Worm (Caenorhabditis elegans) whole organism, L4 larva: ENCODE results near the gene nhr-280.

ENCODE experiments used
- F10B5.3 ChIP-seq: sonication (generic microtip); optimal IDR thresholded peaks from 2 replicates; lab custom pipeline; 2016; ENCODE audit warnings: mild to moderate bottlenecking, missing genetic modification characterization, missing compliant biosample characterization
- F26F4.8 ChIP-seq: fragments of 200-800 bp; sonication (Bioruptor generic); conservative IDR thresholded peaks from 2 replicates; pipeline ENCODE4 v1.3.6; 2022; ENCODE audit warnings: missing genetic modification characterization, missing compliant biosample characterization
- T20F7.1 ChIP-seq: fragments of 200-800 bp; sonication (Bioruptor generic); optimal IDR thresholded peaks from 2 replicates; lab custom pipeline; 2018; ENCODE audit warnings: mild to moderate bottlenecking, missing genetic modification characterization, missing compliant biosample characterization
- T26A8.4 ChIP-seq: fragments of 200-800 bp; sonication (Bioruptor generic); IDR thresholded peaks from 2 replicates; pipeline ENCODE4 v1.3.6; 2022; ENCODE audit warnings: missing genetic modification characterization, missing compliant biosample characterization
- ZK337.2 ChIP-seq: fragments of 200-800 bp; sonication (Bioruptor generic); IDR thresholded peaks from 2 replicates; pipeline ENCODE4 v1.3.6; 2022; ENCODE audit warnings: missing genetic modification reagents, missing genetic modification characterization, missing compliant biosample characterization
- aha-1 ChIP-seq: fragments of 150-350 bp; peaks from one replicate; lab custom pipeline; 2014; ENCODE audit warnings: missing biosample characterization, missing genetic modification characterization
- ama-1 ChIP-seq: fragments of 150-350 bp; optimal IDR thresholded peaks from 2 replicates; lab custom pipeline; 2014; ENCODE audit warnings: inconsistent platforms, mixed read lengths
- arid-1 ChIP-seq: fragments of 200-800 bp; sonication (Bioruptor generic); conservative IDR thresholded peaks from 2 replicates; pipeline ENCODE4 v1.3.6; 2022; ENCODE audit warnings: missing genetic modification reagents, missing genetic modification characterization, missing compliant biosample characterization
- ceh-20 ChIP-seq: fragments of 200-800 bp; sonication (Bioruptor generic); IDR thresholded peaks from 2 replicates; pipeline ENCODE4 v1.3.6; 2022; ENCODE audit warnings: missing genetic modification reagents, missing genetic modification characterization, missing compliant biosample characterization
- ceh-32 ChIP-seq: sonication (generic microtip); optimal IDR thresholded peaks from 2 replicates; lab custom pipeline; 2016; ENCODE audit warnings: mild to moderate bottlenecking, missing genetic modification characterization, missing compliant biosample characterization; ENCODE audit not compliant: poor library complexity
- ceh-82 ChIP-seq: sonication (generic microtip); optimal IDR thresholded peaks from 2 replicates; lab custom pipeline; 2017; ENCODE audit warnings: missing biosample characterization, missing genetic modification characterization
- ces-1 ChIP-seq: fragments of 150-350 bp; sonication (generic microtip); optimal IDR thresholded peaks from 4 replicates; lab custom pipeline; 2014; ENCODE audit warnings: missing biosample characterization, missing genetic modification reagents, missing genetic modification characterization
- daf-12 ChIP-seq: fragments of 150-350 bp; optimal IDR thresholded peaks from 2 replicates; lab custom pipeline; 2014; ENCODE audit warnings: missing biosample characterization, missing genetic modification reagents, missing genetic modification characterization
- daf-8 ChIP-seq: fragments of 200-800 bp; sonication (Bioruptor generic); IDR thresholded peaks from 2 replicates; pipeline ENCODE4 v1.3.6; 2022; ENCODE audit warnings: missing genetic modification characterization, missing compliant biosample characterization
- dmd-8 ChIP-seq: fragments of 200-800 bp; sonication (Bioruptor generic); IDR thresholded peaks from 2 replicates; pipeline ENCODE4 v1.3.6; 2022; ENCODE audit warnings: missing genetic modification characterization, missing compliant biosample characterization
- dve-1 ChIP-seq: sonication (generic microtip); optimal IDR thresholded peaks from 2 replicates; lab custom pipeline; 2017; ENCODE audit warnings: antibody characterized with exemption, mild to moderate bottlenecking, missing genetic modification characterization, missing compliant biosample characterization; ENCODE audit not compliant: insufficient read depth
- fos-1 ChIP-seq: fragments of 150-350 bp; optimal IDR thresholded peaks from 2 replicates; lab custom pipeline; 2014; ENCODE audit warnings: missing biosample characterization, missing genetic modification characterization
- gei-8 ChIP-seq: fragments of 200-800 bp; sonication (Bioruptor generic); optimal IDR thresholded peaks from 2 replicates; lab custom pipeline; 2018; ENCODE audit warnings: mild to moderate bottlenecking, missing genetic modification characterization, missing compliant biosample characterization
- hmg-1.1 ChIP-seq: fragments of 200-800 bp; sonication (Bioruptor generic); IDR thresholded peaks from 2 replicates; pipeline ENCODE4 v1.3.6; 2022; ENCODE audit warnings: missing genetic modification reagents, missing genetic modification characterization, missing compliant biosample characterization
- jun-1 ChIP-seq: fragments of 150-350 bp; optimal IDR thresholded peaks from 2 replicates; lab custom pipeline; 2014; ENCODE audit warnings: missing biosample characterization, missing genetic modification reagents, missing genetic modification characterization
- lin-15B ChIP-seq: fragments of 150-350 bp; sonication (generic microtip); optimal IDR thresholded peaks from 3 replicates; lab custom pipeline; 2014; ENCODE audit warnings: missing biosample characterization, missing genetic modification characterization
- lir-3 ChIP-seq: sonication (generic microtip); optimal IDR thresholded peaks from 2 replicates; lab custom pipeline; 2016; ENCODE audit warnings: mild to moderate bottlenecking, missing genetic modification characterization, missing compliant biosample characterization
- lsy-2 ChIP-seq, 2 experiments: fragments of 150-350 bp in 1 of 2; sonication (generic microtip) in 1 of 2; optimal IDR thresholded peaks; 2 replicates each; lab custom pipeline; 2014 to 2017; ENCODE audit warnings: missing biosample characterization in 2 of 2, missing genetic modification characterization in 2 of 2
- madf-5 ChIP-seq, 2 experiments: fragments of 200-800 bp; sonication (Bioruptor generic); IDR thresholded peaks; 2 replicates each; pipeline ENCODE4 v1.3.6; 2022; ENCODE audit warnings: missing compliant biosample characterization in 2 of 2, missing genetic modification characterization in 2 of 2
- mdt-29 ChIP-seq: fragments of 200-800 bp; sonication (Bioruptor generic); IDR thresholded peaks from 2 replicates; pipeline ENCODE4 v1.3.6; 2022; ENCODE audit warnings: missing genetic modification reagents, missing genetic modification characterization, missing compliant biosample characterization
- mep-1 ChIP-seq: fragments of 150-350 bp; sonication (generic microtip); optimal IDR thresholded peaks from 3 replicates; lab custom pipeline; 2014; ENCODE audit warnings: missing biosample characterization, missing genetic modification characterization
- mes-2 ChIP-seq: sonication (generic microtip); optimal IDR thresholded peaks from 2 replicates; lab custom pipeline; 2016; ENCODE audit warnings: missing genotype, mild to moderate bottlenecking, missing genetic modification characterization, missing compliant biosample characterization; ENCODE audit not compliant: poor library complexity, severe bottlenecking
- mxl-2 ChIP-seq: fragments of 200-800 bp; sonication (Bioruptor generic); conservative IDR thresholded peaks from 2 replicates; pipeline ENCODE4 v1.3.6; 2022; ENCODE audit warnings: missing genetic modification reagents, missing genetic modification characterization, missing compliant biosample characterization
- nhr-237 ChIP-seq: sonication (generic microtip); optimal IDR thresholded peaks from 2 replicates; lab custom pipeline; 2017; ENCODE audit warnings: missing biosample characterization, missing genetic modification characterization
- nhr-25 ChIP-seq: sonication (generic microtip); optimal IDR thresholded peaks from 2 replicates; lab custom pipeline; 2017; ENCODE audit warnings: missing genetic modification characterization, mild to moderate bottlenecking, missing compliant biosample characterization, antibody characterized with exemption, moderate library complexity, borderline replicate concordance; ENCODE audit not compliant: insufficient read depth
- nhr-41 ChIP-seq: fragments of 200-800 bp; sonication (Bioruptor generic); IDR thresholded peaks from 2 replicates; pipeline ENCODE4 v1.3.6; 2022; ENCODE audit warnings: missing genetic modification reagents, missing genetic modification characterization, missing compliant biosample characterization
- nhr-6 ChIP-seq: fragments of 150-350 bp; optimal IDR thresholded peaks from 2 replicates; lab custom pipeline; 2014; ENCODE audit warnings: missing biosample characterization, missing genetic modification characterization
- nhr-76 ChIP-seq: fragments of 150-350 bp; optimal IDR thresholded peaks from 2 replicates; lab custom pipeline; 2014; ENCODE audit warnings: missing biosample characterization, missing genetic modification characterization
- php-3 ChIP-seq: fragments of 200-800 bp; sonication (Bioruptor generic); IDR thresholded peaks from 2 replicates; pipeline ENCODE4 v1.3.6; 2022; ENCODE audit warnings: missing genetic modification reagents, missing genetic modification characterization, missing compliant biosample characterization
- pqm-1 ChIP-seq: sonication (generic microtip); optimal IDR thresholded peaks from 2 replicates; lab custom pipeline; 2017; ENCODE audit warnings: missing biosample characterization, missing genetic modification characterization
- rbr-2 ChIP-seq: sonication (generic microtip); optimal IDR thresholded peaks from 2 replicates; lab custom pipeline; 2016; ENCODE audit warnings: missing genotype, missing genetic modification characterization, missing compliant biosample characterization
- sdz-12 ChIP-seq: fragments of 200-800 bp; sonication (Bioruptor generic); optimal IDR thresholded peaks from 2 replicates; lab custom pipeline; 2018; ENCODE audit warnings: mild to moderate bottlenecking, missing genetic modification characterization, missing compliant biosample characterization
- set-16 ChIP-seq: fragments of 200-800 bp; sonication (Bioruptor generic); IDR thresholded peaks from 2 replicates; pipeline ENCODE4 v1.3.6; 2022; ENCODE audit warnings: missing genetic modification reagents, missing genetic modification characterization, missing compliant biosample characterization
- snpc-4 ChIP-seq: fragments of 150-350 bp; optimal IDR thresholded peaks from 2 replicates; lab custom pipeline; 2014; ENCODE audit warnings: missing biosample characterization, missing genetic modification characterization
- tra-1 ChIP-seq: fragments of 200-800 bp; sonication (Bioruptor generic); IDR thresholded peaks from 2 replicates; pipeline ENCODE4 v1.3.6; 2022; ENCODE audit warnings: missing genetic modification reagents, missing genetic modification characterization, missing compliant biosample characterization
- unc-62 ChIP-seq, 3 experiments: fragments of 150-350 bp in 1 of 3; sonication (generic microtip); optimal IDR thresholded peaks in 2 of 3; peaks in 1 of 3; 1 replicate in 1 of 3; 2 replicates in 2 of 3; lab custom pipeline; 2014 to 2017; ENCODE audit warnings: missing biosample characterization in 3 of 3, missing genetic modification characterization in 3 of 3, missing genetic modification reagents in 3 of 3, missing genotype in 1 of 3
- zip-2 ChIP-seq: fragments of 150-350 bp; optimal IDR thresholded peaks from 2 replicates; lab custom pipeline; 2014; ENCODE audit warnings: missing biosample characterization, missing genetic modification characterization
- ztf-7 ChIP-seq: fragments of 150-350 bp; optimal IDR thresholded peaks from 2 replicates; lab custom pipeline; 2014; ENCODE audit warnings: missing biosample characterization, missing genetic modification characterization

nhr-280 gene

ce11 chrIII:159665-160064 lies 29.1 kb upstream of the nhr-280 start (continued):
- TF ChIP-seq nhr-237 (no peak), daf-12 (no peak), lir-3 (no peak), dmd-8 (peak; percentile 10; the same call in 1 of the 2 replicates), ces-1 (GFP tag; lab: Kevin White, UChicago) (no peak), nhr-25 (tag; lab: Kevin White, UChicago) (no peak), php-3 (GFP tag; lab: Robert Waterston, UW) (no peak), F26F4.8 (no peak), snpc-4 (tag; lab: Kevin White, UChicago) (no peak), daf-8 (GFP tag; lab: Robert Waterston, UW) (0 out of 2 replicates have a peak, but pooled peaks have one; percentile 9), zip-2 (tag; lab: Kevin White, UChicago) (no peak), ZK337.2 (GFP tag; lab: Robert Waterston, UW) (no peak), pqm-1 (tag; lab: Kevin White, UChicago) (no peak), mep-1 (tag; lab: Kevin White, UChicago) (no peak), lsy-2 (tag; optimal IDR thresholded peaks at IDR 0.05; lab: Kevin White, UChicago) (no peak), T26A8.4 (GFP tag; lab: Robert Waterston, UW) (no peak), madf-5 (GFP tag; IDR thresholded peaks at IDR 0.05; lab: Robert Waterston, UW) (0 out of 4 replicates have a peak, but pooled peaks of 1 of the 2 experiments have one; percentile 35), dve-1 (no peak)

ce11 chrIII:159149-159548 lies 28.6 kb upstream of the nhr-280 start:
- TF ChIP-seq unc-62 (GFP tag; optimal IDR thresholded peaks at IDR 0.05 in 1 of 2; lab: Kevin White, UChicago) (peak in 1 of 2 experiments; percentile 90), unc-62 (tag; optimal IDR thresholded peaks at IDR 0.05; lab: Kevin White, UChicago) (no peak), hmg-1.1 (no peak), sdz-12 (GFP tag; lab: Kevin White, UChicago) (no peak)

- TF ChIP-seq fos-1 (tag; lab: Kevin White, UChicago) = no peak
- TF ChIP-seq ceh-32 (tag; lab: Kevin White, UChicago) = no peak
- TF ChIP-seq daf-8 (GFP tag; lab: Robert Waterston, UW) = no peak
- peak; percentile 78 for TF ChIP-seq set-16 (GFP tag; lab: Robert Waterston, UW)
- no peak for TF ChIP-seq ceh-82
- TF ChIP-seq aha-1 (tag; lab: Kevin White, UChicago) = peak; percentile 17
- no peak for TF ChIP-seq nhr-41 (GFP tag; lab: Robert Waterston, UW)
- no peak for TF ChIP-seq mes-2
Measured at ce11 chrIII:157980-158379, 27.4 kb upstream of the nhr-280 start.

DNA sequence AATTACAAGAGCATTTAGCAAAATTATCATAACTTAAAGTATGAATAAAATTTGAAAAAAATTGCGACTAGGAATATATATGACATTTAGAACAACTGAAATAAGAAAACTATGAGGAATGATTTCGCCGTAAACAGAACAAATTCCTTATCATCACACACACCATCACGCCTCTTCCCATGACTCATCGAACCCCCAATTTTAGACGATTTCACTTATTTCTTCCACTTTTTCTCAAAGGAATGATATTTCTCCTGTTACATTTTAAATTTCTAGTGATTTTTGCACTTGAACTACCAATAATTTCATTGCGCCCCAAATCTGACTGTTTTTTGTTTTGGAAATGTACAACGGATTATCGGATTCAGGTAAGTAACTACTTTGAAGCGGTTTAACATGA lies 26.1 kb upstream of the nhr-280 start, which contains the start of the genes zig-13 and ver-1:
TSS of gene zig-13 (minus strand) at position 101 of the 400 bp plus-strand sequence.
TSS of gene ver-1 (plus strand) at position 180 of the 400 bp plus-strand sequence.
- TF ChIP-seq lin-15B (tag; lab: Kevin White, UChicago) (no peak), T20F7.1 (no peak), jun-1 (tag; lab: Kevin White, UChicago) (no peak), nhr-76 (no peak), ceh-32 (tag; lab: Kevin White, UChicago) (no peak), mdt-29 (GFP tag; lab: Robert Waterston, UW) (no peak), mxl-2 (GFP tag; lab: Robert Waterston, UW) (no peak), F10B5.3 (tag; lab: Kevin White, UChicago) (no peak), ama-1 (lab: Kevin White, UChicago) (no peak), ztf-7 (tag; lab: Kevin White, UChicago) (no peak), tra-1 (GFP tag; lab: Robert Waterston, UW) (no peak), nhr-6 (tag; lab: Kevin White, UChicago) (no peak), rbr-2 (tag; lab: Kevin White, UChicago) (no peak), gei-8 (GFP tag; lab: Kevin White, UChicago) (no peak), aha-1 (tag; lab: Kevin White, UChicago) (no peak), ceh-20 (no peak), arid-1 (GFP tag; lab: Robert Waterston, UW) (no peak)
